Worm (Caenorhabditis elegans) whole organism, late embryonic: Measurements from ENCODE around the gene C44E12.1.

ENCODE experiments used
- K09A11.1 ChIP-seq: sonication (generic microtip); optimal IDR thresholded peaks from 2 replicates; lab custom pipeline; 2017; ENCODE audit warnings: antibody characterized with exemption, mild to moderate bottlenecking, missing genetic modification characterization, missing compliant biosample characterization; ENCODE audit not compliant: insufficient read depth
- ama-1 ChIP-seq: fragments of 150-350 bp; optimal IDR thresholded peaks from 2 replicates; lab custom pipeline; 2014
- ceh-45 ChIP-seq: fragments of 200-800 bp; sonication (Bioruptor generic); IDR thresholded peaks from 2 replicates; pipeline ENCODE4 v1.3.6; 2022; ENCODE audit warnings: missing genetic modification reagents, missing genetic modification characterization, missing compliant biosample characterization
- nfya-1 ChIP-seq: sonication (generic microtip); optimal IDR thresholded peaks from 2 replicates; lab custom pipeline; 2017; ENCODE audit warnings: missing genetic modification characterization, mild to moderate bottlenecking, missing compliant biosample characterization, antibody characterized with exemption, moderate library complexity
- nhr-11 ChIP-seq: fragments of 150-350 bp; optimal IDR thresholded peaks from 2 replicates; lab custom pipeline; 2014; ENCODE audit warnings: missing biosample characterization, missing genetic modification characterization
- nhr-232 ChIP-seq: sonication (generic microtip); optimal IDR thresholded peaks from 2 replicates; lab custom pipeline; 2016; ENCODE audit warnings: missing genetic modification characterization, missing compliant biosample characterization
- npax-4 ChIP-seq: sonication (generic microtip); optimal IDR thresholded peaks from 2 replicates; lab custom pipeline; 2016; ENCODE audit warnings: missing genetic modification characterization, missing compliant biosample characterization

- TF ChIP-seq nhr-11, result no peak
- no peak for TF ChIP-seq ama-1
- TF ChIP-seq ceh-45 (GFP tag; lab: Robert Waterston, UW), result no peak
- no peak for TF ChIP-seq nfya-1 (tag; lab: Kevin White, UChicago)
- TF ChIP-seq K09A11.1, result no peak
- TF ChIP-seq nhr-232 (tag; lab: Kevin White, UChicago), result no peak
- TF ChIP-seq npax-4 (tag; lab: Kevin White, UChicago), result no peak
These were observed 31.7 kb upstream of the C44E12.1 start, which contains the start of gene vps-52 for ce11 chrX:7565005-7565404.
